Worm (Caenorhabditis elegans) whole organism, L2 larva: ENCODE data around the gene Y54G2A.32.
"Not testable (repeated sequence)": the region's sequence is repeated elsewhere in the genome, so short reads cannot be mapped to it uniquely, and the experiment has no call there.

Experiments used
- C34F6.9 ChIP-seq: fragments of 150-350 bp; optimal IDR thresholded peaks from 2 replicates; lab custom pipeline; 2014; ENCODE audit warnings: missing biosample characterization, missing genetic modification characterization
- F13H6.1 ChIP-seq: sonication (generic microtip); optimal IDR thresholded peaks from 2 replicates; lab custom pipeline; 2016; ENCODE audit warnings: missing genetic modification characterization, missing compliant biosample characterization
- R02D3.7 ChIP-seq: fragments of 150-350 bp; optimal IDR thresholded peaks from 2 replicates; lab custom pipeline; 2014; ENCODE audit warnings: missing biosample characterization, missing genetic modification characterization
- Y55F3AM.14 ChIP-seq: fragments of 200-800 bp; sonication (Bioruptor generic); optimal IDR thresholded peaks from 2 replicates; lab custom pipeline; 2018; ENCODE audit warnings: mild to moderate bottlenecking, missing genetic modification characterization, missing compliant biosample characterization
- aly-2 ChIP-seq: fragments of 150-350 bp; optimal IDR thresholded peaks from 2 replicates; lab custom pipeline; 2014; ENCODE audit warnings: missing biosample characterization, missing genetic modification characterization
- blmp-1 ChIP-seq: sonication (generic microtip); optimal IDR thresholded peaks from 2 replicates; lab custom pipeline; 2017; ENCODE audit warnings: missing genetic modification characterization, mild to moderate bottlenecking, missing compliant biosample characterization, antibody characterized with exemption, moderate library complexity; ENCODE audit not compliant: insufficient read depth
- ceh-82 ChIP-seq: fragments of 150-350 bp; optimal IDR thresholded peaks from 2 replicates; lab custom pipeline; 2014; ENCODE audit warnings: missing biosample characterization, missing genetic modification characterization
- crh-2 ChIP-seq: sonication (generic microtip); optimal IDR thresholded peaks from 2 replicates; lab custom pipeline; 2017; ENCODE audit warnings: missing biosample characterization, missing genetic modification characterization
- elt-1 ChIP-seq: fragments of 150-350 bp; optimal IDR thresholded peaks from 2 replicates; lab custom pipeline; 2014; ENCODE audit warnings: missing biosample characterization, missing genetic modification characterization
- fos-1 ChIP-seq: fragments of 150-350 bp; optimal IDR thresholded peaks from 2 replicates; lab custom pipeline; 2014; ENCODE audit warnings: missing biosample characterization, missing genetic modification characterization
- gmeb-1 ChIP-seq: fragments of 150-350 bp; optimal IDR thresholded peaks from 2 replicates; lab custom pipeline; 2014; ENCODE audit warnings: missing biosample characterization, missing genetic modification characterization
- lin-13 ChIP-seq: fragments of 150-350 bp; optimal IDR thresholded peaks from 2 replicates; lab custom pipeline; 2014; ENCODE audit warnings: missing biosample characterization, missing genetic modification reagents, missing genetic modification characterization
- lin-39 ChIP-seq: fragments of 150-350 bp; optimal IDR thresholded peaks from 2 replicates; lab custom pipeline; 2014; ENCODE audit warnings: missing biosample characterization, missing genetic modification reagents, missing genetic modification characterization
- lsy-2 ChIP-seq, 2 experiments: fragments of 150-350 bp in 1 of 2; sonication (generic microtip) in 1 of 2; optimal IDR thresholded peaks; 2 replicates each; lab custom pipeline; 2014 to 2017; ENCODE audit warnings: missing biosample characterization in 2 of 2, missing genetic modification characterization in 2 of 2
- mab-5 ChIP-seq: fragments of 150-350 bp; optimal IDR thresholded peaks from 2 replicates; lab custom pipeline; 2014; ENCODE audit warnings: missing biosample characterization, missing genetic modification characterization
- mbf-1 ChIP-seq: sonication (generic microtip); optimal IDR thresholded peaks from 2 replicates; lab custom pipeline; 2017; ENCODE audit warnings: missing biosample characterization, missing genetic modification characterization
- mdl-1 ChIP-seq, 2 experiments: fragments of 150-350 bp in 1 of 2; sonication (generic microtip) in 1 of 2; optimal IDR thresholded peaks; 2 replicates each; lab custom pipeline; 2017; ENCODE audit warnings: missing biosample characterization in 2 of 2, missing genetic modification characterization in 2 of 2
- nhr-11 ChIP-seq: fragments of 150-350 bp; optimal IDR thresholded peaks from 2 replicates; lab custom pipeline; 2014; ENCODE audit warnings: missing biosample characterization, missing genetic modification characterization
- nhr-129 ChIP-seq: fragments of 150-350 bp; optimal IDR thresholded peaks from 2 replicates; lab custom pipeline; 2014; ENCODE audit warnings: missing biosample characterization, missing genetic modification characterization
- nhr-25 ChIP-seq: fragments of 150-350 bp; sonication (generic microtip); optimal IDR thresholded peaks from 3 replicates; lab custom pipeline; 2014; ENCODE audit warnings: missing biosample characterization, missing genetic modification characterization
- nhr-6 ChIP-seq: fragments of 150-350 bp; optimal IDR thresholded peaks from 2 replicates; lab custom pipeline; 2014; ENCODE audit warnings: missing biosample characterization, missing genetic modification characterization
- peb-1 ChIP-seq: fragments of 150-350 bp; optimal IDR thresholded peaks from 2 replicates; lab custom pipeline; 2014; ENCODE audit warnings: missing biosample characterization, missing genetic modification characterization
- sma-3 ChIP-seq: sonication (generic microtip); optimal IDR thresholded peaks from 2 replicates; lab custom pipeline; 2016; ENCODE audit warnings: missing genetic modification reagents, missing genetic modification characterization, missing compliant biosample characterization
- sma-9 ChIP-seq, 2 experiments: fragments of 150-350 bp in 1 of 2; sonication (generic microtip) in 1 of 2; optimal IDR thresholded peaks; 2 replicates each; lab custom pipeline; 2014 to 2016; ENCODE audit warnings: missing genetic modification characterization in 2 of 2, mild to moderate bottlenecking in 1 of 2, missing biosample characterization in 1 of 2, missing compliant biosample characterization in 1 of 2, missing genetic modification reagents in 1 of 2, moderate library complexity in 1 of 2
- snpc-4 ChIP-seq: fragments of 150-350 bp; optimal IDR thresholded peaks from 2 replicates; lab custom pipeline; 2014; ENCODE audit warnings: missing biosample characterization, missing genetic modification characterization
- unc-55 ChIP-seq: fragments of 150-350 bp; sonication (generic microtip); optimal IDR thresholded peaks from 3 replicates; lab custom pipeline; 2014; ENCODE audit warnings: missing biosample characterization, missing genetic modification reagents, missing genetic modification characterization
- unc-62 ChIP-seq: fragments of 150-350 bp; optimal IDR thresholded peaks from 2 replicates; lab custom pipeline; 2014; ENCODE audit warnings: missing biosample characterization, missing genetic modification reagents, missing genetic modification characterization
- zag-1 ChIP-seq: fragments of 150-350 bp; optimal IDR thresholded peaks from 2 replicates; lab custom pipeline; 2014; ENCODE audit warnings: missing biosample characterization, missing genetic modification characterization
- ztf-1 ChIP-seq: fragments of 200-800 bp; sonication (Bioruptor generic); conservative IDR thresholded peaks from 2 replicates; pipeline ENCODE4 v1.3.6; 2022; ENCODE audit warnings: missing genetic modification characterization, missing compliant biosample characterization

The Y54G2A.32 gene

DNA sequence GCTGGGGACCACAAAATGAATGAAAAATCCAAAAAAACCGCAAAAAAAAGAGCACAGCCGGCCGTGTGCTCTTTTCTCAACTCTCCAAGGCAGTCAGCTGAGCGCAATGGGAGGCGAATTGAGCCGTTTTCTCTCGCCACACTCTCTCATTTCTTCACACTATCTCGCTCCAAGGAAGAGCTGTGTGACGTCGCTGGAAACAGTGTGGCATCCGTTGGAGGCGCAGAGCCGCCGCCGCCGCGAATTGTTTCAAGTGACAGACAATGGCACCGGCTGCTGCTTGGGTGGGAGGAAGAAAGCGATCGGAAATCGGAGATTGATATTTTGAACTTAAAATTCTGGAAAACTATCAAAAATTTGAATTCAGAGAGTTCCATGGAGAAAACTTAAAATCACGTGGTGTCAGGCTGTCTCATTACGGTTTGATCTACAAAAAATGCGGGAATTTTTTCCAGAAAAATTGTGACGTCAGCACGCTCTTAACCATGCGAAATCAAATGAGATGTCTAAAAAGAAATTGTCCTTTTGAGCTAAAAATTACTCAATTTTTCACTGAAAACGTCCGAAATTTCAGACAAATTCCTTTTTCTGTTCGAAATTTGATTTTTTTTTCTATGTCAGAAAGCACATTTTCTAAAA lies 27.6 kb upstream of the Y54G2A.32 start:
- TF ChIP-seq mbf-1 (tag; lab: Kevin White, UChicago) = no peak
- TF ChIP-seq nhr-11 (tag; lab: Kevin White, UChicago) = no peak
- no peak for TF ChIP-seq aly-2
- peak; percentile 71 for TF ChIP-seq F13H6.1 (tag; lab: Kevin White, UChicago)
- peak; percentile 72 for TF ChIP-seq sma-9 (GFP tag; optimal IDR thresholded peaks at IDR 0.05; lab: Kevin White, UChicago)
- no peak for TF ChIP-seq sma-9 (tag; optimal IDR thresholded peaks at IDR 0.05; lab: Kevin White, UChicago)
- peak; percentile 45 for TF ChIP-seq C34F6.9 (tag; lab: Kevin White, UChicago)
- peak; percentile 6 for TF ChIP-seq peb-1
- no peak for TF ChIP-seq nhr-25 (tag; lab: Kevin White, UChicago)
- TF ChIP-seq elt-1 (tag; lab: Kevin White, UChicago) = no peak
- TF ChIP-seq lsy-2 (tag; optimal IDR thresholded peaks at IDR 0.05; lab: Kevin White, UChicago) = peak in 1 of 2 experiments; percentile 52
- TF ChIP-seq nhr-6 (tag; lab: Kevin White, UChicago) = no peak
- no peak for TF ChIP-seq zag-1 (tag; lab: Kevin White, UChicago)
- TF ChIP-seq mdl-1 (tag; optimal IDR thresholded peaks at IDR 0.05; lab: Kevin White, UChicago) = no peak
- TF ChIP-seq Y55F3AM.14 (GFP tag; lab: Kevin White, UChicago) = no peak
- peak; percentile 51 for TF ChIP-seq unc-55
- TF ChIP-seq nhr-129 = peak; percentile 46
- no peak for TF ChIP-seq mab-5 (tag; lab: Kevin White, UChicago)

DNA sequence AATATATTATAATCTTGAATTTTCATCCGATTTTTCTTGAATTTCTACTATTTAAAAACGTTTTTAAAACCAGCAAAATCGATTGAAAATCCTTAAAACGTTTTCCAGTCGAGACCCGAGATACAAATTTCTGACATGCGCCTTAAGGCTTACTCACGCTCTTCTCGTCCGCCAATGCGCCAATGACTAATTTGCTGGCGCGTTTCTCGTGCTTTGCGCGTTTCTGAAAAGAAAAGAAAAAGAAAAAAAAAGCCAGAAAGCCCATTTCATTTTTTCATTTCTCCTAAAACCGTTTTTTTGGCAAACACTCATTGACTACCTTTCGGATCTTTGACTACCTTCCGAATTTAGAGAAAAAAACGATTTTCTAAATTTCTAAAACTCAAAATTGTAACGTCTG lies 27.0 kb upstream of the Y54G2A.32 start:
- TF ChIP-seq sma-9 (GFP tag; optimal IDR thresholded peaks at IDR 0.05; lab: Kevin White, UChicago) (no peak), sma-9 (tag; optimal IDR thresholded peaks at IDR 0.05; lab: Kevin White, UChicago) (no peak), unc-55 (peak; percentile 1)
- TF ChIP-seq, all 48 proteins: peak for 1

DNA sequence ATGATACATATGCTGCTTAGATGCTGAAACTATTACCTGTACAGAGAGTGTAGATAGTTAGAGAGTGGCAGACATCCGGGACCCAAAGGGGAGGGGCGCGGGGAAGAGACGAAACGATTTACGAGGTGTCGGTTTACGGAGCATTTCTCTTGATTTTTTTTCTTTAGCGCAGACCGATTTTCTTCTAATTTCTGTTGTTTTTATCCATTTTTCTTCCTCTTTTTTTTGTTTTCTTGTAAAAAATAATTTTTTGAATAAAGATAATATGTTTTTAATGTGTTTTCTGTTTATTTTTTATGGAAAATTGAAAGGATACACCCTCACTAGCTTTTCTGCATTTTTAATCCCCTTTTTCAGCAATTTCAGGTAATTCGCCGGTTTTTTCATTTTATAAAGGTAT lies 25.9 kb upstream of the Y54G2A.32 start, which contains the start of gene Y54G2A.72:
TSS of gene Y54G2A.72 (plus strand) at position 301 of the 400 bp plus-strand sequence.
- not testable (repeated sequence) for TF ChIP-seq unc-62 (GFP tag; lab: Kevin White, UChicago); lin-39 (tag; lab: Kevin White, UChicago); zag-1 (tag; lab: Kevin White, UChicago)

DNA sequence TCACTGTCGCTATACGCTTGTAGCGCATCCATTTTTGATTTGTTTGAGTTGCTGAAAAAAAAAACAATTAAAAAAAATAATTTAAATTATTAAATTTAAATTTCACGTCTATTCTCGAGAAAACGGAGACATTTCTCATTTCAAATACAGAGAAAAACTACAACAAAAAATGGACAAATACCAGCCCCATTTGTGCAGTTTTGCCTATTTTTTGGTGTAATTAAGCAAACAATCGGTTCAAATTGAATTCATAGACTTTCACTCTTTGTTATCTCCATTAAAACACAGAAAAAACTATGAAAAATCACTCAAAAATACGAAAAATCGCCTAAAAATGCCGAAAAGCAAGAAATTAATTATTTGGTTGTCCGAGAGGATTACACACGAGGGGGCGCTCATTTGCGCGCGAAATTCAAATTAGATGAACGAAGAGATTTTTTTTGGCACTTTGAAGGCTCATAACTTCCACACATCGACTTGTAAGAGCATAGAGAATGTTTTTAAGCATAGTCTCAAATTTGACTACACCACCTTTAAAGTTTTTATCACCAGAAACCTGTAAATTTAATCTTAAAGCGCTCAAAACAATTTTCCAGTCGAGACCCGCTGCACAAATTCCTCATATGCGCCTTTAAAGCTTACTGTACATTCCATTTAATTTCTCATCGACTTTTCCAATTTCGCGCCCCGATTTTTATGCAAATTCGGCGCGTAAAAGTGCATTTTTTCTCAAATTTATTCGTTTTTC lies 20.8 kb upstream of the Y54G2A.32 start, which contains the start of gene Y54G2A.12:
TSS of gene Y54G2A.12 (minus strand) at position 51 of the 748 bp plus-strand sequence.
- TF ChIP-seq sma-9 (GFP tag; optimal IDR thresholded peaks at IDR 0.05; lab: Kevin White, UChicago) (no peak), sma-9 (tag; optimal IDR thresholded peaks at IDR 0.05; lab: Kevin White, UChicago) (no peak), R02D3.7 (tag; lab: Kevin White, UChicago) (no peak), sma-3 (GFP tag; lab: Kevin White, UChicago) (no peak), nhr-129 (no peak), ztf-1 (GFP tag; lab: Robert Waterston, UW) (no peak)

DNA sequence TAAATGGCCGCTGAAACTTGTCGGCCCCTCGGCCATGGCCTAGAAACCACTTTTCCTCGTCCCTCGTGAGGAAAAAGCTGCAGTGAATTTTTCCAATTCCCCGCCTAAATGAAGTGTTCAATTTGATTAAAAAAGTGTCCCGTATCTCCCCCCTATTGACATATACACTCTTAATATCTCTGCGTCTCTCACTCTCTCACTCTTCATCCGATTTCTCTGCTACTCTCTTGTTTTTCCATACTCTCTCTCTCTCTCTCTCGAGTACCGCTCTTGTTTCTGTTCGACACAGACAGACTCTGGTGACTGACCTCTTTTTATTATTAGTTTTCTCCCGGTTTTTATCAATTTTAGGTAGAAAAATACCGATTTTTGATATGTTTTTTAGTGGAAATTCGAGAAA lies 18.7 kb upstream of the Y54G2A.32 start:
- TF ChIP-seq gmeb-1 (tag; lab: Kevin White, UChicago) (peak; percentile 34), nhr-25 (tag; lab: Kevin White, UChicago) (peak; percentile 9), lsy-2 (tag; optimal IDR thresholded peaks at IDR 0.05; lab: Kevin White, UChicago) (peak; percentile 26 to 51), unc-55 (peak; percentile 44), Y55F3AM.14 (GFP tag; lab: Kevin White, UChicago) (no peak), unc-62 (GFP tag; lab: Kevin White, UChicago) (no peak), crh-2 (tag; lab: Kevin White, UChicago) (peak; percentile 46), zag-1 (tag; lab: Kevin White, UChicago) (no peak), R02D3.7 (tag; lab: Kevin White, UChicago) (no peak), fos-1 (tag; lab: Kevin White, UChicago) (peak; percentile 10), C34F6.9 (tag; lab: Kevin White, UChicago) (peak; percentile 43), sma-3 (GFP tag; lab: Kevin White, UChicago) (peak; percentile 28), blmp-1 (no peak), ztf-1 (GFP tag; lab: Robert Waterston, UW) (no peak), ceh-82 (tag; lab: Kevin White, UChicago) (no peak), lin-13 (peak; percentile 40), nhr-129 (peak; percentile 20), snpc-4 (tag; lab: Kevin White, UChicago) (no peak), F13H6.1 (tag; lab: Kevin White, UChicago) (peak; percentile 31), peb-1 (no peak)
